Worm (Caenorhabditis elegans) whole organism, young adult: ENCODE results near the gene Y7A5A.20.

Source experiments
- B0019.2 ChIP-seq: fragments of 200-800 bp; sonication (Bioruptor generic); conservative IDR thresholded peaks from 2 replicates; pipeline ENCODE4 v1.3.6; 2022; ENCODE audit warnings: missing genetic modification reagents, missing genetic modification characterization, missing compliant biosample characterization
- B0261.1 ChIP-seq: sonication (generic microtip); optimal IDR thresholded peaks from 2 replicates; lab custom pipeline; 2016; ENCODE audit warnings: mild to moderate bottlenecking, missing genetic modification characterization, moderate library complexity, missing compliant biosample characterization
- B0336.3 ChIP-seq: fragments of 200-800 bp; sonication (Bioruptor generic); IDR thresholded peaks from 2 replicates; pipeline ENCODE4 v1.3.6; 2022; ENCODE audit warnings: missing genetic modification characterization, missing compliant biosample characterization
- C17E4.6 ChIP-seq: fragments of 200-800 bp; sonication (Bioruptor generic); IDR thresholded peaks from 2 replicates; pipeline ENCODE4 v1.3.6; 2022; ENCODE audit warnings: missing genetic modification reagents, missing genetic modification characterization, missing compliant biosample characterization
- D2030.7 ChIP-seq: fragments of 200-800 bp; sonication (Bioruptor generic); IDR thresholded peaks from 2 replicates; pipeline ENCODE4 v1.3.6; 2022; ENCODE audit warnings: missing genetic modification reagents, missing genetic modification characterization, missing compliant biosample characterization
- F22D6.2 ChIP-seq: sonication (generic microtip); optimal IDR thresholded peaks from 2 replicates; lab custom pipeline; 2016; ENCODE audit warnings: mild to moderate bottlenecking, missing genetic modification characterization, missing compliant biosample characterization
- F37B4.10 ChIP-seq: fragments of 200-800 bp; sonication (Bioruptor generic); IDR thresholded peaks from 2 replicates; pipeline ENCODE4 v1.3.6; 2022; ENCODE audit warnings: missing genetic modification characterization, missing compliant biosample characterization
- F52B5.7 ChIP-seq: sonication (generic microtip); optimal IDR thresholded peaks from 2 replicates; lab custom pipeline; 2016; ENCODE audit warnings: mild to moderate bottlenecking, missing genetic modification characterization, missing compliant biosample characterization
- K12H6.12 ChIP-seq: fragments of 200-800 bp; sonication (Bioruptor generic); optimal IDR thresholded peaks from 2 replicates; lab custom pipeline; 2018; ENCODE audit warnings: mild to moderate bottlenecking, missing genetic modification characterization, missing compliant biosample characterization
- attf-3 ChIP-seq: fragments of 200-800 bp; sonication (Bioruptor generic); conservative IDR thresholded peaks from 2 replicates; pipeline ENCODE4 v1.3.6; 2022; ENCODE audit warnings: missing genetic modification reagents, missing genetic modification characterization, missing compliant biosample characterization
- ccch-3 ChIP-seq: fragments of 200-800 bp; sonication (Bioruptor generic); optimal IDR thresholded peaks from 2 replicates; lab custom pipeline; 2018; ENCODE audit warnings: mild to moderate bottlenecking, missing genetic modification characterization, missing compliant biosample characterization
- ceh-79 ChIP-seq: sonication (generic microtip); optimal IDR thresholded peaks from 2 replicates; lab custom pipeline; 2017; ENCODE audit warnings: mild to moderate bottlenecking, missing genetic modification characterization, missing compliant biosample characterization
- dpl-1 ChIP-seq: fragments of 150-350 bp; optimal IDR thresholded peaks from 2 replicates; lab custom pipeline; 2014; ENCODE audit warnings: missing biosample characterization, missing genetic modification reagents, missing genetic modification characterization
- egrh-3 ChIP-seq: fragments of 200-800 bp; sonication (Bioruptor generic); IDR thresholded peaks from 2 replicates; pipeline ENCODE4 v1.3.6; 2022; ENCODE audit warnings: missing genetic modification reagents, missing genetic modification characterization, missing compliant biosample characterization
- ets-4 ChIP-seq: fragments of 200-800 bp; sonication (Bioruptor generic); optimal IDR thresholded peaks from 2 replicates; lab custom pipeline; 2018; ENCODE audit warnings: mild to moderate bottlenecking, missing genetic modification characterization, missing compliant biosample characterization
- hlh-12 ChIP-seq: sonication (generic microtip); optimal IDR thresholded peaks from 2 replicates; lab custom pipeline; 2016; ENCODE audit warnings: missing genetic modification characterization, missing compliant biosample characterization
- hmg-20 ChIP-seq: fragments of 200-800 bp; sonication (Bioruptor generic); IDR thresholded peaks from 2 replicates; pipeline ENCODE4 v1.3.6; 2022; ENCODE audit warnings: missing genetic modification reagents, missing genetic modification characterization, missing compliant biosample characterization
- hrde-1 ChIP-seq: sonication (generic microtip); optimal IDR thresholded peaks from 2 replicates; lab custom pipeline; 2016; ENCODE audit warnings: missing genetic modification characterization, mild to moderate bottlenecking, missing compliant biosample characterization, moderate library complexity, missing genotype, missing genetic modification reagents, borderline replicate concordance
- lin-35 ChIP-seq, 3 experiments: fragments of 150-350 bp in 2 of 3; sonication (generic microtip) in 1 of 3; optimal IDR thresholded peaks; 2 replicates each; lab custom pipeline; 2014 to 2018; ENCODE audit warnings: missing biosample characterization in 3 of 3, missing genetic modification characterization in 3 of 3, missing genetic modification reagents in 3 of 3
- lin-40 ChIP-seq: sonication (generic microtip); optimal IDR thresholded peaks from 2 replicates; lab custom pipeline; 2016; ENCODE audit warnings: missing genetic modification characterization, mild to moderate bottlenecking, missing compliant biosample characterization, missing genotype, missing genetic modification reagents
- lin-54 ChIP-seq: fragments of 200-800 bp; sonication (Bioruptor generic); optimal IDR thresholded peaks from 2 replicates; lab custom pipeline; 2018; ENCODE audit warnings: mild to moderate bottlenecking, missing genetic modification characterization, missing compliant biosample characterization
- lsl-1 ChIP-seq: fragments of 200-800 bp; sonication (Bioruptor generic); optimal IDR thresholded peaks from 2 replicates; lab custom pipeline; 2018; ENCODE audit warnings: mild to moderate bottlenecking, missing genetic modification characterization, moderate library complexity, missing compliant biosample characterization
- madf-10 ChIP-seq: sonication (generic microtip); optimal IDR thresholded peaks from 2 replicates; lab custom pipeline; 2016; ENCODE audit warnings: mild to moderate bottlenecking, missing genetic modification characterization, missing compliant biosample characterization
- mcd-1 ChIP-seq: fragments of 200-800 bp; sonication (Bioruptor generic); IDR thresholded peaks from 2 replicates; pipeline ENCODE4 v1.3.6; 2022; ENCODE audit warnings: missing genetic modification reagents, missing genetic modification characterization, missing compliant biosample characterization
- nfyb-1 ChIP-seq: fragments of 200-800 bp; sonication (Bioruptor generic); IDR thresholded peaks from 2 replicates; pipeline ENCODE4 v1.3.6; 2022; ENCODE audit warnings: missing genetic modification reagents, missing genetic modification characterization, missing compliant biosample characterization
- nhr-90 ChIP-seq: sonication (generic microtip); optimal IDR thresholded peaks from 2 replicates; lab custom pipeline; 2016; ENCODE audit warnings: missing genotype, mild to moderate bottlenecking, missing genetic modification characterization, missing compliant biosample characterization
- pbrm-1 ChIP-seq: fragments of 200-800 bp; sonication (Bioruptor generic); IDR thresholded peaks from 2 replicates; pipeline ENCODE4 v1.3.6; 2022; ENCODE audit warnings: missing genetic modification reagents, missing genetic modification characterization, missing compliant biosample characterization
- repo-1 ChIP-seq: sonication (generic microtip); optimal IDR thresholded peaks from 2 replicates; lab custom pipeline; 2017; ENCODE audit warnings: mild to moderate bottlenecking, missing genetic modification characterization, missing compliant biosample characterization
- rpc-1 ChIP-seq, 2 experiments: fragments of 150-350 bp in 1 of 2; sonication (generic microtip) in 1 of 2; optimal IDR thresholded peaks; 2 replicates each; lab custom pipeline; 2014 to 2018; ENCODE audit warnings: missing biosample characterization in 1 of 2, missing genetic modification characterization in 1 of 2, missing genetic modification reagents in 1 of 2, missing genotype in 1 of 2
- sea-2 ChIP-seq: fragments of 200-800 bp; sonication (Bioruptor generic); IDR thresholded peaks from 2 replicates; pipeline ENCODE4 v1.3.6; 2022; ENCODE audit warnings: missing genetic modification characterization, missing compliant biosample characterization
- snpc-4 ChIP-seq, 5 experiments: fragments of 150-350 bp in 1 of 5; sonication (generic microtip) in 4 of 5; optimal IDR thresholded peaks; 2 replicates each; lab custom pipeline; 2014 to 2018; ENCODE audit warnings: missing genetic modification characterization in 5 of 5, missing biosample characterization in 3 of 5, antibody characterized with exemption in 2 of 5, mild to moderate bottlenecking in 2 of 5, missing compliant biosample characterization in 2 of 5, missing genotype in 2 of 5, moderate library complexity in 2 of 5, missing genetic modification reagents in 1 of 5
- sptf-2 ChIP-seq: fragments of 200-800 bp; sonication (Bioruptor generic); optimal IDR thresholded peaks from 2 replicates; lab custom pipeline; 2018; ENCODE audit warnings: mild to moderate bottlenecking, missing genetic modification characterization, missing compliant biosample characterization
- tbp1 ChIP-seq: fragments of 200-800 bp; sonication (Bioruptor generic); optimal IDR thresholded peaks from 2 replicates; lab custom pipeline; 2018; ENCODE audit warnings: mild to moderate bottlenecking, missing genetic modification characterization, missing compliant biosample characterization
- tbx-9 ChIP-seq: sonication (generic microtip); optimal IDR thresholded peaks from 2 replicates; lab custom pipeline; 2016; ENCODE audit warnings: borderline replicate concordance, missing genetic modification characterization, inconsistent platforms, missing compliant biosample characterization
- unc-130 ChIP-seq: sonication (generic microtip); optimal IDR thresholded peaks from 2 replicates; lab custom pipeline; 2016; ENCODE audit warnings: missing genetic modification reagents, missing genetic modification characterization, missing compliant biosample characterization
- xnd-1 ChIP-seq: sonication (generic microtip); optimal IDR thresholded peaks from 2 replicates; lab custom pipeline; 2016; ENCODE audit warnings: missing genotype, missing genetic modification reagents, missing genetic modification characterization, missing compliant biosample characterization
- zfh-2 ChIP-seq: fragments of 200-800 bp; sonication (Bioruptor generic); conservative IDR thresholded peaks from 2 replicates; pipeline ENCODE4 v1.3.6; 2022; ENCODE audit warnings: missing genetic modification reagents, missing genetic modification characterization, missing compliant biosample characterization
- ztf-26 ChIP-seq: sonication (generic microtip); optimal IDR thresholded peaks from 2 replicates; lab custom pipeline; 2017; ENCODE audit warnings: missing genetic modification characterization, missing compliant biosample characterization
- ztf-3 ChIP-seq: fragments of 200-800 bp; sonication (Bioruptor generic); optimal IDR thresholded peaks from 2 replicates; lab custom pipeline; 2018; ENCODE audit warnings: mild to moderate bottlenecking, missing genetic modification characterization, missing compliant biosample characterization

Y7A5A.20 gene

ce11 chrX:15814548-15814947, 13.6 kb upstream of the Y7A5A.20 start:
- no peak for TF ChIP-seq C17E4.6 (GFP tag; lab: Robert Waterston, UW)
- no peak for TF ChIP-seq lsl-1 (GFP tag; lab: Kevin White, UChicago)
- no peak for TF ChIP-seq lin-35 (GFP tag; optimal IDR thresholded peaks at IDR 0.05; lab: Kevin White, UChicago)
- no peak for TF ChIP-seq F22D6.2 (tag; lab: Kevin White, UChicago)
- TF ChIP-seq attf-3 (GFP tag; lab: Robert Waterston, UW), result no peak
- no peak for TF ChIP-seq B0261.1 (tag; lab: Kevin White, UChicago)
- no peak for TF ChIP-seq zfh-2 (GFP tag; lab: Robert Waterston, UW)
- no peak for TF ChIP-seq lin-40 (tag; lab: Kevin White, UChicago)
- TF ChIP-seq hmg-20, result no peak
- no peak for TF ChIP-seq hlh-12 (tag; lab: Kevin White, UChicago)
- no peak for TF ChIP-seq mcd-1 (GFP tag; lab: Robert Waterston, UW)
- TF ChIP-seq lin-54 (GFP tag; lab: Kevin White, UChicago), result no peak
- no peak for TF ChIP-seq snpc-4 (GFP tag; optimal IDR thresholded peaks at IDR 0.05; lab: Kevin White, UChicago)
- TF ChIP-seq snpc-4 (tag; optimal IDR thresholded peaks at IDR 0.05; lab: Kevin White, UChicago), result no peak
- no peak for TF ChIP-seq madf-10 (tag; lab: Kevin White, UChicago)
- TF ChIP-seq K12H6.12 (tag; lab: Kevin White, UChicago), result no peak
- no peak for TF ChIP-seq dpl-1

- TF ChIP-seq hmg-20 (no peak), D2030.7 (GFP tag; lab: Robert Waterston, UW) (no peak)
These were observed 6.0 kb upstream of the Y7A5A.20 start, which contains the start of gene Y7A5A.8 for ce11 chrX:15822197-15822596. Y7A5A.8 (plus strand) TSS chrX:15822497.

- TF ChIP-seq B0336.3 (GFP tag; lab: Robert Waterston, UW) (no peak), tbp1 (GFP tag; lab: Kevin White, UChicago) (no peak), ccch-3 (GFP tag; lab: Kevin White, UChicago) (no peak), unc-130 (no peak), xnd-1 (tag; lab: Kevin White, UChicago) (no peak), lsl-1 (GFP tag; lab: Kevin White, UChicago) (no peak), mcd-1 (GFP tag; lab: Robert Waterston, UW) (no peak)
These were observed 1.3 kb upstream of the Y7A5A.20 start, which contains the start of gene Y7A5A.9 for ce11 chrX:15826866-15827265. Y7A5A.9 (plus strand) TSS chrX:15827166.

ce11 chrX:15831537-15831936, 3.4 kb downstream of the Y7A5A.20 start:
- no peak for TF ChIP-seq B0019.2
- TF ChIP-seq repo-1 (tag; lab: Kevin White, UChicago), result no peak
- TF ChIP-seq nhr-90 (tag; lab: Kevin White, UChicago), result no peak
- TF ChIP-seq sea-2 (GFP tag; lab: Robert Waterston, UW), result no peak
- TF ChIP-seq egrh-3, result no peak
- TF ChIP-seq tbp1 (GFP tag; lab: Kevin White, UChicago), result no peak
- TF ChIP-seq tbx-9 (tag; lab: Kevin White, UChicago), result no peak
- no peak for TF ChIP-seq F37B4.10
- TF ChIP-seq hrde-1 (tag; lab: Kevin White, UChicago), result no peak
- TF ChIP-seq F52B5.7 (tag; lab: Kevin White, UChicago), result no peak
- TF ChIP-seq ztf-3 (GFP tag; lab: Kevin White, UChicago), result no peak
- TF ChIP-seq nfyb-1 (GFP tag; lab: Robert Waterston, UW), result no peak
- TF ChIP-seq D2030.7 (GFP tag; lab: Robert Waterston, UW), result no peak
- TF ChIP-seq pbrm-1, result no peak
- no peak for TF ChIP-seq ets-4 (GFP tag; lab: Kevin White, UChicago)
- no peak for TF ChIP-seq ceh-79 (tag; lab: Kevin White, UChicago)
- no peak for TF ChIP-seq rpc-1 (optimal IDR thresholded peaks at IDR 0.05; lab: Kevin White, UChicago)
- no peak for TF ChIP-seq rpc-1 (tag; optimal IDR thresholded peaks at IDR 0.05; lab: Kevin White, UChicago)
- TF ChIP-seq ztf-26 (tag; lab: Kevin White, UChicago), result no peak
- no peak for TF ChIP-seq sptf-2 (GFP tag; lab: Kevin White, UChicago)
- TF ChIP-seq, all 124 proteins: peak for 0
